Worm (Caenorhabditis elegans) whole organism, late embryonic: ENCODE results near the gene ugt-38.

Experiments
- C38D4.7 ChIP-seq: fragments of 200-800 bp; sonication (Bioruptor generic); optimal IDR thresholded peaks from 2 replicates; lab custom pipeline; 2018; ENCODE audit warnings: mild to moderate bottlenecking, missing genetic modification characterization, moderate library complexity, missing compliant biosample characterization
- K02D7.2 ChIP-seq: sonication (generic microtip); optimal IDR thresholded peaks from 2 replicates; lab custom pipeline; 2017; ENCODE audit warnings: mild to moderate bottlenecking, missing genetic modification characterization, missing compliant biosample characterization
- T23F11.4 ChIP-seq: fragments of 200-800 bp; sonication (Bioruptor generic); optimal IDR thresholded peaks from 2 replicates; lab custom pipeline; 2018; ENCODE audit warnings: mild to moderate bottlenecking, missing genetic modification characterization, missing compliant biosample characterization
- Y22D7AL.16 ChIP-seq: sonication (generic microtip); optimal IDR thresholded peaks from 2 replicates; lab custom pipeline; 2016; ENCODE audit warnings: missing genetic modification characterization, missing compliant biosample characterization
- ahr-1 ChIP-seq: sonication (generic microtip); optimal IDR thresholded peaks from 2 replicates; lab custom pipeline; 2016; ENCODE audit warnings: missing genetic modification characterization, missing compliant biosample characterization
- ama-1 ChIP-seq: fragments of 150-350 bp; optimal IDR thresholded peaks from 2 replicates; lab custom pipeline; 2014
- ceh-19 ChIP-seq: fragments of 200-800 bp; sonication (Bioruptor generic); optimal IDR thresholded peaks from 2 replicates; lab custom pipeline; 2018; ENCODE audit warnings: mild to moderate bottlenecking, missing genetic modification characterization, missing compliant biosample characterization
- ceh-2 ChIP-seq: sonication (generic microtip); optimal IDR thresholded peaks from 2 replicates; lab custom pipeline; 2016; ENCODE audit warnings: missing genotype, missing genetic modification characterization, missing compliant biosample characterization
- ceh-24 ChIP-seq: sonication (generic microtip); optimal IDR thresholded peaks from 2 replicates; lab custom pipeline; 2016; ENCODE audit warnings: mild to moderate bottlenecking, missing genetic modification characterization, missing compliant biosample characterization
- ceh-30 ChIP-seq: fragments of 150-350 bp; optimal IDR thresholded peaks from 2 replicates; lab custom pipeline; 2014; ENCODE audit warnings: missing biosample characterization, missing genetic modification characterization
- ceh-34 ChIP-seq: sonication (generic microtip); optimal IDR thresholded peaks from 2 replicates; lab custom pipeline; 2016; ENCODE audit warnings: mild to moderate bottlenecking, missing genetic modification characterization, missing compliant biosample characterization
- ceh-45 ChIP-seq: fragments of 200-800 bp; sonication (Bioruptor generic); IDR thresholded peaks from 2 replicates; pipeline ENCODE4 v1.3.6; 2022; ENCODE audit warnings: missing genetic modification reagents, missing genetic modification characterization, missing compliant biosample characterization
- che-1 ChIP-seq: sonication (generic microtip); optimal IDR thresholded peaks from 2 replicates; lab custom pipeline; 2016; ENCODE audit warnings: mild to moderate bottlenecking, missing genetic modification characterization, missing compliant biosample characterization
- dve-1 ChIP-seq: sonication (generic microtip); optimal IDR thresholded peaks from 2 replicates; lab custom pipeline; 2017; ENCODE audit warnings: antibody characterized with exemption, mild to moderate bottlenecking, missing genetic modification characterization, missing compliant biosample characterization
- ets-4 ChIP-seq: sonication (generic microtip); optimal IDR thresholded peaks from 2 replicates; lab custom pipeline; 2016; ENCODE audit warnings: missing genetic modification characterization, missing compliant biosample characterization
- eyg-1 ChIP-seq: sonication (generic microtip); optimal IDR thresholded peaks from 2 replicates; lab custom pipeline; 2016; ENCODE audit warnings: missing genotype, missing genetic modification characterization, missing compliant biosample characterization
- fax-1 ChIP-seq: sonication (generic microtip); optimal IDR thresholded peaks from 2 replicates; lab custom pipeline; 2016; ENCODE audit warnings: missing genotype, missing genetic modification characterization, missing compliant biosample characterization
- fkh-10 ChIP-seq: fragments of 150-350 bp; optimal IDR thresholded peaks from 2 replicates; lab custom pipeline; 2014; ENCODE audit warnings: missing biosample characterization, missing genetic modification reagents, missing genetic modification characterization
- gmeb-2 ChIP-seq: sonication (generic microtip); optimal IDR thresholded peaks from 2 replicates; lab custom pipeline; 2016; ENCODE audit warnings: missing genetic modification characterization, inconsistent platforms, missing compliant biosample characterization
- hlh-13 ChIP-seq: fragments of 200-800 bp; sonication (Bioruptor generic); optimal IDR thresholded peaks from 2 replicates; lab custom pipeline; 2018; ENCODE audit warnings: mild to moderate bottlenecking, missing genetic modification characterization, missing compliant biosample characterization
- hlh-30 ChIP-seq: sonication (generic microtip); optimal IDR thresholded peaks from 2 replicates; lab custom pipeline; 2017; ENCODE audit warnings: antibody characterized with exemption, missing genetic modification characterization, missing compliant biosample characterization; ENCODE audit not compliant: insufficient read depth
- lim-6 ChIP-seq: sonication (generic microtip); optimal IDR thresholded peaks from 2 replicates; lab custom pipeline; 2016; ENCODE audit warnings: missing genetic modification characterization, missing compliant biosample characterization
- madf-2 ChIP-seq: sonication (generic microtip); optimal IDR thresholded peaks from 2 replicates; lab custom pipeline; 2017; ENCODE audit warnings: missing genetic modification characterization, missing compliant biosample characterization
- nfya-1 ChIP-seq: sonication (generic microtip); optimal IDR thresholded peaks from 2 replicates; lab custom pipeline; 2017; ENCODE audit warnings: missing genetic modification characterization, mild to moderate bottlenecking, missing compliant biosample characterization, antibody characterized with exemption, moderate library complexity
- odd-2 ChIP-seq: sonication (generic microtip); optimal IDR thresholded peaks from 2 replicates; lab custom pipeline; 2017; ENCODE audit warnings: antibody characterized with exemption, mild to moderate bottlenecking, missing genetic modification characterization, missing compliant biosample characterization
- pat-9 ChIP-seq: fragments of 200-800 bp; sonication (Bioruptor generic); optimal IDR thresholded peaks from 2 replicates; lab custom pipeline; 2018; ENCODE audit warnings: mild to moderate bottlenecking, missing genetic modification characterization, moderate library complexity, missing compliant biosample characterization
- pha-2 ChIP-seq: sonication (generic microtip); optimal IDR thresholded peaks from 2 replicates; lab custom pipeline; 2017; ENCODE audit warnings: mild to moderate bottlenecking, missing genetic modification characterization, missing compliant biosample characterization
- pha-4 ChIP-seq: fragments of 150-350 bp; optimal IDR thresholded peaks from 2 replicates; lab custom pipeline; 2018; ENCODE audit warnings: missing biosample characterization, missing genetic modification reagents, missing genetic modification characterization
- pros-1 ChIP-seq: fragments of 150-350 bp; optimal IDR thresholded peaks from 2 replicates; lab custom pipeline; 2014; ENCODE audit warnings: missing biosample characterization, missing genetic modification reagents, missing genetic modification characterization
- ref-2 ChIP-seq: sonication (generic microtip); optimal IDR thresholded peaks from 2 replicates; lab custom pipeline; 2016; ENCODE audit warnings: missing genetic modification characterization, missing compliant biosample characterization
- rnt-1 ChIP-seq: sonication (generic microtip); optimal IDR thresholded peaks from 2 replicates; lab custom pipeline; 2016; ENCODE audit warnings: missing genetic modification characterization, missing compliant biosample characterization
- sdc-2 ChIP-seq: sonication (generic microtip); optimal IDR thresholded peaks from 2 replicates; lab custom pipeline; 2016; ENCODE audit warnings: missing genotype, missing genetic modification characterization, missing compliant biosample characterization
- sox-2 ChIP-seq: fragments of 200-800 bp; sonication (Bioruptor generic); IDR thresholded peaks from 2 replicates; pipeline ENCODE4 v1.3.6; 2022; ENCODE audit warnings: missing genetic modification reagents, missing genetic modification characterization, missing compliant biosample characterization
- sox-4 ChIP-seq: sonication (generic microtip); optimal IDR thresholded peaks from 2 replicates; lab custom pipeline; 2017; ENCODE audit warnings: mild to moderate bottlenecking, missing genetic modification characterization, inconsistent platforms, missing compliant biosample characterization
- tbx-2 ChIP-seq: sonication (generic microtip); optimal IDR thresholded peaks from 2 replicates; lab custom pipeline; 2016; ENCODE audit warnings: missing genetic modification characterization, missing compliant biosample characterization
- tbx-7 ChIP-seq: sonication (generic microtip); optimal IDR thresholded peaks from 2 replicates; lab custom pipeline; 2016; ENCODE audit warnings: missing genotype, missing genetic modification characterization, missing compliant biosample characterization
- ttx-3 ChIP-seq: sonication (generic microtip); optimal IDR thresholded peaks from 2 replicates; lab custom pipeline; 2016; ENCODE audit warnings: missing genetic modification reagents, missing genetic modification characterization, missing compliant biosample characterization
- unc-42 ChIP-seq: sonication (generic microtip); optimal IDR thresholded peaks from 2 replicates; lab custom pipeline; 2016; ENCODE audit warnings: missing genotype, missing genetic modification characterization, missing compliant biosample characterization
- unc-86 ChIP-seq: sonication (generic microtip); optimal IDR thresholded peaks from 2 replicates; lab custom pipeline; 2016; ENCODE audit warnings: missing genetic modification characterization, missing compliant biosample characterization

ugt-38 gene

DNA sequence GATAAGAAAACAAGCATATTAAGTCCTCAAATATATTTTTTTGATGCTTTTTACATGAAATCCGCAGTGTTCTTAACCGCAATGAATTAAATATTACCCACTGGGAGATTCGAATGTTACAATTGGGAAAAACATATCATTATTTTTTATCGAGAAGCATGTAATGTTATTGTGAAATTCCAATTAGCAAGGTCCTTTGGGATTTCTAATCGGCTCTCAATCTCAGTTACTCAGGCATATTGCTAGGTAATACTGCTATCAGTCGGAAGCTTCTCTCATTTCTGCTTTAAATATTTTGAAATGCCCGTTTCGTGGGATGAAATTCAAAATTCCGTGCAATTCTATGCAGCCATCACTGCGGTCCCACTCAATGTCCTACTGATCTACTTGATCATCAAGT is 12.1 kb upstream of the ugt-38 start, which contains the start of gene str-204:
Gene str-204 (plus strand): TSS at position 301 of the 400 bp plus-strand sequence.
- no peak for TF ChIP-seq sox-4
- no peak for TF ChIP-seq unc-86 (tag; lab: Kevin White, UChicago)
- no peak for TF ChIP-seq ttx-3 (tag; lab: Kevin White, UChicago)
- no peak for TF ChIP-seq ceh-34 (tag; lab: Kevin White, UChicago)
- TF ChIP-seq ceh-24 (tag; lab: Kevin White, UChicago) = no peak

DNA sequence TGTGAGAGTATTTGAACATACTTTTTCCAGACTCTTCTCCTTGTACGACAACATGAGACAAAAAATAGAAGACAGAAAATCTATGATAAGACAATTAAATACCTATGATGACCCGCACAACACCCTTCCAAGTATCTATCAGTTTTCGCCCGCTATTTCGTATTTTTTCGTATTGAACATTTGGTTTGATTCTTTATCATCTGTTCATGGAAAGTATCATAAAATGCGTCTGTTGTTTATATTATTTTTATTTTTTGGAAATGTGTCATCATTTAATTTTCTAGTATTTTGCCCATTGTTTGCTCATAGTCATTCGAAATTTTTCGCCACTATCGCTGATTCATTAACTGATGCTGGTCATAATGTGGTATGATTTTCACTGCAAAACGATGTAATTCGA is 9.8 kb upstream of the ugt-38 start, which contains the start of gene ugt-39:
Gene ugt-39 (plus strand): TSS at position 54 of the 400 bp plus-strand sequence.
- TF ChIP-seq ceh-34 (tag; lab: Kevin White, UChicago) (no peak), pha-2 (no peak), pat-9 (no peak), ceh-2 (tag; lab: Kevin White, UChicago) (no peak), ref-2 (tag; lab: Kevin White, UChicago) (no peak), sdc-2 (no peak), ttx-3 (tag; lab: Kevin White, UChicago) (no peak), pha-4 (no peak), tbx-2 (tag; lab: Kevin White, UChicago) (no peak), Y22D7AL.16 (tag; lab: Kevin White, UChicago) (no peak), sox-4 (no peak), sox-2 (GFP tag; lab: Robert Waterston, UW) (no peak), C38D4.7 (no peak), ceh-19 (GFP tag; lab: Kevin White, UChicago) (no peak)

DNA sequence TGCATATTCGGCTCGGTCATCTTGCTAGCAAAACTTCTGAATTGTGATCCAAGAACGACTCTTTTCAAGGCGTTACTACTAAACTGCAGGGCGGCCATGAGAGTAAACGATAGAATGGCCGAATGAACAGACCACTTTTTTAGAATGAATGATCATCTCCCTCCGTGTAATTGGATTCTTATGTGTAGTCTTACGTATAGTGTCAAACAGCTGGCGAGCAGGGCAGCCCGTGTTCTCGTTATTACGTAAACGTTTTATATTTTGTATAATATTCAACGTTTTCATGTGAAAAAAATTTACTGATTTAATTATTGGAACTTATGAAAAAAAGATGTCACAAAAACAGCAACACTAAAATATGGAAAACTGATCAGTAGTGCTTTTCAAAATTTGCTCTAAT is 8.8 kb upstream of the ugt-38 start, which contains the start of gene F10D2.10:
Gene F10D2.10 (minus strand): TSS at position 101 of the 400 bp plus-strand sequence.
- no peak for TF ChIP-seq nfya-1 (tag; lab: Kevin White, UChicago)
- no peak for TF ChIP-seq sdc-2
- no peak for TF ChIP-seq ceh-30 (tag; lab: Kevin White, UChicago)
- TF ChIP-seq madf-2 (tag; lab: Kevin White, UChicago) = no peak
- TF ChIP-seq hlh-13 = no peak
- TF ChIP-seq ama-1 = no peak
- no peak for TF ChIP-seq Y22D7AL.16 (tag; lab: Kevin White, UChicago)
- no peak for TF ChIP-seq hlh-30
- TF ChIP-seq lim-6 (tag; lab: Kevin White, UChicago) = no peak
- no peak for TF ChIP-seq gmeb-2 (tag; lab: Kevin White, UChicago)
- no peak for TF ChIP-seq odd-2
- TF ChIP-seq unc-42 (tag; lab: Kevin White, UChicago) = no peak
- TF ChIP-seq sox-4 = no peak
- no peak for TF ChIP-seq eyg-1 (tag; lab: Kevin White, UChicago)
- no peak for TF ChIP-seq K02D7.2 (tag; lab: Kevin White, UChicago)

DNA sequence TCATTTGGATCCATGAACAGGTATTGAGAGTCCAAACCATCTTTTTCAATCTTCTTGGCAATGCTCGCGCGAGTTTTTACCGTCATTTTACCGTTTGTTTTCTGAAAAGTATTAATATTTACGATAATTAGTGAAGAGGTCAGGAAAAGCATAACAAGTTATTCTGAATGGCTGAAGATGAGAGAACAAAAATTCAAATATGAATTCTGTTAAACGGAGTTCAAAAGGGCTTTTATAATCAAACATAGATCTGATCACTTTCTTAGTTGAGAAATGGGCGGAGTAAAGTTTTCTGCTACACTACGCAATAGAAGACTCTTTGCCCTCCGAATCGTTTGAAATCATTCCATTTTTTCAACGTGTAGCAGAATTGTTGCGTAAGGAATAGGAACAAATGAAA is 5.8 kb upstream of the ugt-38 start, which contains the start of gene fat-7:
Gene fat-7 (minus strand): TSS at position 101 of the 400 bp plus-strand sequence.
- TF ChIP-seq ref-2 (tag; lab: Kevin White, UChicago) = no peak
- no peak for TF ChIP-seq pat-9
- TF ChIP-seq pros-1 = no peak
- TF ChIP-seq ceh-45 (GFP tag; lab: Robert Waterston, UW) = no peak
- no peak for TF ChIP-seq gmeb-2 (tag; lab: Kevin White, UChicago)
- no peak for TF ChIP-seq tbx-7 (tag; lab: Kevin White, UChicago)
- TF ChIP-seq unc-86 (tag; lab: Kevin White, UChicago) = no peak
- TF ChIP-seq ets-4 = no peak
- no peak for TF ChIP-seq fax-1 (tag; lab: Kevin White, UChicago)
- TF ChIP-seq T23F11.4 (GFP tag; lab: Kevin White, UChicago) = no peak
- TF ChIP-seq che-1 (tag; lab: Kevin White, UChicago) = no peak
- no peak for TF ChIP-seq dve-1 (tag; lab: Kevin White, UChicago)
- TF ChIP-seq fkh-10 (GFP tag; lab: Kevin White, UChicago) = no peak
- TF ChIP-seq rnt-1 (tag; lab: Kevin White, UChicago) = no peak
- TF ChIP-seq ahr-1 (tag; lab: Kevin White, UChicago) = no peak
- TF ChIP-seq, all 69 proteins: peak for 0
